Fruit fly (Drosophila melanogaster) whole organism, embryonic: ENCODE data around the gene Lamtor5.
A peak's percentile ranks its signal among the peaks of the same experiment; 100 is the strongest.

ENCODE experiments used
- Antp ChIP-seq: fragments of 200-800 bp; sonication (Bioruptor generic); optimal IDR thresholded peaks from 3 replicates; lab custom pipeline; 2016; ENCODE audit warnings: missing biosample characterization, missing genetic modification characterization
- CG10267 ChIP-seq: fragments of 200-800 bp; sonication (Bioruptor generic); optimal IDR thresholded peaks from 2 replicates; lab custom pipeline; 2018; ENCODE audit warnings: missing biosample characterization, mild to moderate bottlenecking, missing genetic modification characterization, moderate library complexity
- CG11247 ChIP-seq: fragments of 200-800 bp; sonication (Bioruptor generic); IDR thresholded peaks from 2 replicates; pipeline ENCODE4 v1.3.6; 2022; ENCODE audit warnings: missing biosample characterization, missing genetic modification characterization
- CG13287 ChIP-seq: fragments of 200-800 bp; sonication (Bioruptor generic); IDR thresholded peaks from 2 replicates; pipeline ENCODE4 v1.3.6; 2022; ENCODE audit warnings: missing biosample characterization, missing genetic modification characterization; ENCODE audit not compliant: partially characterized antibody
- CG13894 ChIP-seq: fragments of 200-800 bp; sonication (Bioruptor generic); optimal IDR thresholded peaks from 3 replicates; lab custom pipeline; 2018; ENCODE audit warnings: missing biosample characterization, mild to moderate bottlenecking, missing genetic modification characterization, moderate library complexity
- CG17802 ChIP-seq: fragments of 200-800 bp; sonication (Bioruptor generic); optimal IDR thresholded peaks from 2 replicates; lab custom pipeline; 2018; ENCODE audit warnings: missing biosample characterization, mild to moderate bottlenecking, missing genetic modification characterization, moderate library complexity
- CG2875 ChIP-seq: fragments of 200-800 bp; sonication (Bioruptor generic); optimal IDR thresholded peaks from 2 replicates; lab custom pipeline; 2017; ENCODE audit warnings: missing biosample characterization, mild to moderate bottlenecking, missing genetic modification characterization, missing genetic modification reagents
- CG31388 ChIP-seq: fragments of 200-800 bp; sonication (Bioruptor generic); optimal IDR thresholded peaks from 2 replicates; lab custom pipeline; 2016; ENCODE audit warnings: missing biosample characterization, missing genetic modification characterization
- CG31441 ChIP-seq: fragments of 200-800 bp; sonication (Bioruptor generic); IDR thresholded peaks from 2 replicates; pipeline ENCODE4 v1.3.6; 2022; ENCODE audit warnings: missing biosample characterization, missing genetic modification characterization
- CG32767 ChIP-seq: fragments of 200-800 bp; sonication (Bioruptor generic); IDR thresholded peaks from 2 replicates; pipeline ENCODE4 v1.3.6; 2022; ENCODE audit warnings: missing biosample characterization, missing genetic modification characterization
- CG4360 ChIP-seq: fragments of 200-800 bp; sonication (Bioruptor generic); IDR thresholded peaks from 2 replicates; pipeline ENCODE4 v1.3.6; 2022; ENCODE audit warnings: missing biosample characterization, missing genetic modification characterization
- CG4854 ChIP-seq: fragments of 200-800 bp; sonication (Bioruptor generic); optimal IDR thresholded peaks from 2 replicates; lab custom pipeline; 2016; ENCODE audit warnings: missing biosample characterization, missing genetic modification characterization, inconsistent platforms
- CG6272 ChIP-seq: fragments of 200-800 bp; sonication (Bioruptor generic); IDR thresholded peaks from 2 replicates; pipeline ENCODE4 v1.3.6; 2022; ENCODE audit warnings: missing biosample characterization, missing genetic modification characterization
- CG7372 ChIP-seq: fragments of 200-800 bp; sonication (Bioruptor generic); IDR thresholded peaks from 2 replicates; pipeline ENCODE4 v1.3.6; 2022; ENCODE audit warnings: missing biosample characterization, missing genetic modification characterization
- CG7556 ChIP-seq: fragments of 200-800 bp; sonication (Bioruptor generic); optimal IDR thresholded peaks from 2 replicates; lab custom pipeline; 2017; ENCODE audit warnings: missing biosample characterization, mild to moderate bottlenecking, missing genetic modification characterization
- CG7963 ChIP-seq: fragments of 200-800 bp; sonication (Bioruptor generic); IDR thresholded peaks from 3 replicates; pipeline ENCODE4 v1.3.6; 2022; ENCODE audit warnings: missing biosample characterization, missing genetic modification characterization; ENCODE audit not compliant: partially characterized antibody
- Dek ChIP-seq: fragments of 200-800 bp; sonication (Bioruptor generic); optimal IDR thresholded peaks from 3 replicates; lab custom pipeline; 2019; ENCODE audit warnings: missing biosample characterization, mild to moderate bottlenecking, missing genetic modification characterization, moderate library complexity
- HLHmδ ChIP-seq: fragments of 200-800 bp; sonication (Bioruptor generic); optimal IDR thresholded peaks from 2 replicates; lab custom pipeline; 2018; ENCODE audit warnings: missing biosample characterization, mild to moderate bottlenecking, missing genetic modification characterization, moderate library complexity
- MTF-1 ChIP-seq: fragments of 200-800 bp; sonication (Bioruptor generic); optimal IDR thresholded peaks from 2 replicates; lab custom pipeline; 2018; ENCODE audit warnings: missing biosample characterization, mild to moderate bottlenecking, missing genetic modification characterization, borderline replicate concordance
- Mes4 ChIP-seq: fragments of 200-800 bp; sonication (Bioruptor generic); optimal IDR thresholded peaks from 2 replicates; lab custom pipeline; 2016; ENCODE audit warnings: missing biosample characterization, missing genetic modification characterization
- NFAT ChIP-seq: fragments of 200-800 bp; sonication (Bioruptor generic); IDR thresholded peaks from 2 replicates; pipeline ENCODE4 v1.3.6; 2022; ENCODE audit warnings: missing biosample characterization, missing genetic modification characterization
- Oli ChIP-seq: fragments of 200-800 bp; sonication (Bioruptor generic); optimal IDR thresholded peaks from 2 replicates; lab custom pipeline; 2018; ENCODE audit warnings: missing biosample characterization, mild to moderate bottlenecking, missing genetic modification characterization, moderate library complexity
- Ravus ChIP-seq: fragments of 200-800 bp; sonication (Bioruptor generic); IDR thresholded peaks from 2 replicates; pipeline ENCODE4 v1.3.6; 2022; ENCODE audit warnings: missing biosample characterization, missing genetic modification characterization
- ab ChIP-seq: fragments of 200-800 bp; sonication (Bioruptor generic); optimal IDR thresholded peaks from 2 replicates; lab custom pipeline; 2016; ENCODE audit warnings: missing biosample characterization, missing genetic modification characterization
- ase ChIP-seq: fragments of 200-800 bp; sonication (Bioruptor generic); IDR thresholded peaks from 3 replicates; pipeline ENCODE4 v1.3.6; 2022; ENCODE audit warnings: missing biosample characterization, missing genetic modification characterization
- bigmax ChIP-seq: fragments of 200-800 bp; sonication (Bioruptor generic); optimal IDR thresholded peaks from 2 replicates; lab custom pipeline; 2018; ENCODE audit warnings: missing biosample characterization, mild to moderate bottlenecking, missing genetic modification characterization
- bowl ChIP-seq: fragments of 200-800 bp; sonication (Bioruptor generic); IDR thresholded peaks from 2 replicates; pipeline ENCODE4 v1.3.6; 2022; ENCODE audit warnings: missing biosample characterization, missing genetic modification characterization
- chif ChIP-seq, 2 experiments: fragments of 200-800 bp; sonication (Bioruptor generic); optimal IDR thresholded peaks; 3 replicates each; lab custom pipeline; 2016; ENCODE audit warnings: missing biosample characterization in 2 of 2, missing genetic modification characterization in 2 of 2
- ci ChIP-seq: fragments of 200-800 bp; sonication (Bioruptor generic); IDR thresholded peaks from 3 replicates; pipeline ENCODE4 v1.3.6; 2022; ENCODE audit warnings: missing biosample characterization, missing genetic modification characterization
- croc ChIP-seq: fragments of 200-800 bp; sonication (Bioruptor generic); conservative IDR thresholded peaks from 3 replicates; pipeline ENCODE4 v1.3.6; 2022; ENCODE audit warnings: missing biosample characterization, missing genetic modification characterization
- dmrt11E ChIP-seq: fragments of 200-800 bp; sonication (Bioruptor generic); optimal IDR thresholded peaks from 3 replicates; lab custom pipeline; 2018; ENCODE audit warnings: missing biosample characterization, mild to moderate bottlenecking, missing genetic modification characterization, moderate library complexity
- fd96Cb ChIP-seq: fragments of 200-800 bp; sonication (Bioruptor generic); optimal IDR thresholded peaks from 2 replicates; lab custom pipeline; 2018; ENCODE audit warnings: missing biosample characterization, mild to moderate bottlenecking, missing genetic modification characterization, moderate library complexity
- gro ChIP-seq: fragments of 200-800 bp; sonication (Bioruptor generic); optimal IDR thresholded peaks from 2 replicates; lab custom pipeline; 2016; ENCODE audit warnings: missing biosample characterization, missing genetic modification characterization
- gsb ChIP-seq: fragments of 200-800 bp; sonication (Bioruptor generic); IDR thresholded peaks from 2 replicates; pipeline ENCODE4 v1.3.6; 2022; ENCODE audit warnings: missing biosample characterization, missing genetic modification characterization
- hth ChIP-seq: fragments of >200 bp; optimal IDR thresholded peaks from 2 replicates; lab custom pipeline; 2017; ENCODE audit warnings: inconsistent platforms
- jing ChIP-seq: fragments of 200-800 bp; sonication (Bioruptor generic); optimal IDR thresholded peaks from 2 replicates; lab custom pipeline; 2018; ENCODE audit warnings: missing biosample characterization, mild to moderate bottlenecking, missing genetic modification characterization
- knrl ChIP-seq: fragments of 200-800 bp; sonication (Bioruptor generic); IDR thresholded peaks from 3 replicates; pipeline ENCODE4 v1.3.6; 2022; ENCODE audit warnings: missing biosample characterization, missing genetic modification characterization; ENCODE audit not compliant: partially characterized antibody
- lmd ChIP-seq: fragments of 200-800 bp; sonication (Bioruptor generic); IDR thresholded peaks from 2 replicates; pipeline ENCODE4 v1.3.6; 2022; ENCODE audit warnings: missing biosample characterization, missing genetic modification characterization
- mam ChIP-seq: fragments of 200-800 bp; sonication (Bioruptor generic); optimal IDR thresholded peaks from 3 replicates; lab custom pipeline; 2016; ENCODE audit warnings: missing biosample characterization, missing genetic modification characterization
- mld ChIP-seq: fragments of 200-800 bp; sonication (Bioruptor generic); IDR thresholded peaks from 3 replicates; pipeline ENCODE4 v1.3.6; 2022; ENCODE audit warnings: missing biosample characterization, missing genetic modification characterization; ENCODE audit not compliant: partially characterized antibody
- nom ChIP-seq: fragments of 200-800 bp; sonication (Bioruptor generic); optimal IDR thresholded peaks from 2 replicates; lab custom pipeline; 2017; ENCODE audit warnings: missing biosample characterization, missing genetic modification characterization, mild to moderate bottlenecking, moderate library complexity, missing genetic modification reagents
- pfk ChIP-seq: fragments of 200-800 bp; sonication (Bioruptor generic); optimal IDR thresholded peaks from 2 replicates; lab custom pipeline; 2018; ENCODE audit warnings: missing biosample characterization, mild to moderate bottlenecking, missing genetic modification characterization, moderate library complexity
- ro ChIP-seq: fragments of 200-800 bp; sonication (Bioruptor generic); IDR thresholded peaks from 2 replicates; pipeline ENCODE4 v1.3.6; 2022; ENCODE audit warnings: missing biosample characterization, missing genetic modification characterization
- sim ChIP-seq: fragments of 200-800 bp; sonication (Bioruptor generic); IDR thresholded peaks from 2 replicates; pipeline ENCODE4 v1.3.6; 2022; ENCODE audit warnings: missing biosample characterization, missing genetic modification characterization
- slou ChIP-seq: fragments of 200-800 bp; sonication (Bioruptor generic); optimal IDR thresholded peaks from 3 replicates; lab custom pipeline; 2016; ENCODE audit warnings: missing biosample characterization, missing genetic modification characterization
- slp2 ChIP-seq: fragments of 200-800 bp; sonication (Bioruptor generic); optimal IDR thresholded peaks from 2 replicates; lab custom pipeline; 2016; ENCODE audit warnings: missing biosample characterization, missing genetic modification characterization
- ttk ChIP-seq: fragments of 200-800 bp; sonication (Bioruptor generic); IDR thresholded peaks from 2 replicates; pipeline ENCODE4 v2.1.2; 2022; ENCODE audit warnings: missing biosample characterization, missing genetic modification characterization
- vvl ChIP-seq: fragments of 200-800 bp; sonication (Bioruptor generic); IDR thresholded peaks from 2 replicates; pipeline ENCODE4 v1.3.6; 2022; ENCODE audit warnings: missing biosample characterization, missing genetic modification characterization
- zf30C ChIP-seq: fragments of 200-800 bp; sonication (Bioruptor generic); optimal IDR thresholded peaks from 3 replicates; lab custom pipeline; 2018; ENCODE audit warnings: missing biosample characterization, mild to moderate bottlenecking, missing genetic modification characterization

Lamtor5 gene

dm6 chrX:1830396-1831218 lies 28.2 kb downstream of the Lamtor5 start (continued):
- TF ChIP-seq pfk: peak; percentile 37
- peak; percentile 99 for TF ChIP-seq ci (GFP tag; lab: Robert Waterston, UW)
- peak; percentile 91 for TF ChIP-seq jing (GFP tag; lab: Kevin White, UChicago)
- peak; percentile 95 for TF ChIP-seq CG32767 (GFP tag; lab: Robert Waterston, UW)
- peak; percentile 78 for TF ChIP-seq dmrt11E (tag; lab: Kevin White, UChicago)
- TF ChIP-seq mld: no peak
- peak; percentile 93 for TF ChIP-seq CG13894 (tag; lab: Kevin White, UChicago)
- TF ChIP-seq gsb (GFP tag; lab: Robert Waterston, UW): peak; percentile 94
- TF ChIP-seq Ravus (GFP tag; lab: Robert Waterston, UW): peak; percentile 84
- peak; percentile 95 for TF ChIP-seq mam (GFP tag; lab: Kevin White, UChicago)
- TF ChIP-seq ab (GFP tag; lab: Kevin White, UChicago): peak; percentile 93
- TF ChIP-seq vvl (GFP tag; lab: Robert Waterston, UW): peak; percentile 99
- peak; percentile 95 for TF ChIP-seq gro (GFP tag; lab: Kevin White, UChicago)
- peak; percentile 84 for TF ChIP-seq CG31388
- peak; percentile 86 for TF ChIP-seq CG17802
- TF ChIP-seq zf30C (GFP tag; lab: Kevin White, UChicago): peak; percentile 88
- peak; percentile 88 for TF ChIP-seq slou (GFP tag; lab: Kevin White, UChicago)
- TF ChIP-seq CG31441 (GFP tag; lab: Robert Waterston, UW): peak; percentile 97
- peak; percentile 92 for TF ChIP-seq CG2875 (GFP tag; lab: Kevin White, UChicago)
- TF ChIP-seq knrl (GFP tag; lab: Robert Waterston, UW): peak; percentile 49; the same call in 2 of the 3 replicates
- TF ChIP-seq ro (GFP tag; lab: Robert Waterston, UW): peak; percentile 92
- peak; percentile 97 for TF ChIP-seq Oli (tag; lab: Kevin White, UChicago)
- TF ChIP-seq bowl (GFP tag; lab: Robert Waterston, UW): peak; percentile 95
- peak; percentile 77 for TF ChIP-seq CG4360 (GFP tag; lab: Robert Waterston, UW)
- peak; percentile 97 for TF ChIP-seq NFAT (GFP tag; lab: Robert Waterston, UW)
- TF ChIP-seq sim (GFP tag; lab: Robert Waterston, UW): peak; percentile 94
- peak; percentile 97 for TF ChIP-seq lmd (GFP tag; lab: Robert Waterston, UW)
- no peak for TF ChIP-seq HLHmδ
- peak; percentile 95 for TF ChIP-seq CG7372 (GFP tag; lab: Robert Waterston, UW)
- peak; percentile 96 for TF ChIP-seq CG7556 (GFP tag; lab: Kevin White, UChicago)
- peak; percentile 91 for TF ChIP-seq Antp (GFP tag; lab: Kevin White, UChicago)
- TF ChIP-seq MTF-1 (GFP tag; lab: Kevin White, UChicago): peak; percentile 95
- no peak for TF ChIP-seq CG7963
- peak; percentile 89 for TF ChIP-seq Mes4 (GFP tag; lab: Kevin White, UChicago)
- peak; percentile 86 for TF ChIP-seq slp2
- peak; percentile 93 for TF ChIP-seq nom
- TF ChIP-seq chif (GFP tag; optimal IDR thresholded peaks at IDR 0.05; lab: Kevin White, UChicago): peak; percentile 90 to 93
- peak; percentile 97 for TF ChIP-seq CG11247 (GFP tag; lab: Robert Waterston, UW)
- peak; percentile 96 for TF ChIP-seq Dek (tag; lab: Kevin White, UChicago)
- peak; percentile 61 for TF ChIP-seq bigmax
- TF ChIP-seq ase: peak; percentile 97
- peak; percentile 98 for TF ChIP-seq ttk
- TF ChIP-seq fd96Cb (tag; lab: Kevin White, UChicago): peak; percentile 97
- peak; percentile 89 for TF ChIP-seq CG4854 (GFP tag; lab: Kevin White, UChicago)
- TF ChIP-seq hth (lab: Kevin White, UChicago): no peak
- TF ChIP-seq croc (GFP tag; lab: Robert Waterston, UW): peak; percentile 90
- peak; percentile 12; the same call in 1 of the 2 replicates for TF ChIP-seq CG13287
- TF ChIP-seq CG6272 (GFP tag; lab: Robert Waterston, UW): peak; percentile 95
- TF ChIP-seq CG10267 (tag; lab: Kevin White, UChicago): peak; percentile 88
